Fruit fly (Drosophila melanogaster) whole organism, prepupa: ENCODE data around the gene Gad1.

ENCODE experiments used
- Blimp-1 ChIP-seq: fragments of 200-800 bp; sonication (Bioruptor generic); optimal IDR thresholded peaks from 3 replicates; lab custom pipeline; 2017; ENCODE audit warnings: missing biosample characterization, missing genetic modification characterization, mild to moderate bottlenecking, moderate library complexity, missing genetic modification reagents
- CG10669 ChIP-seq: fragments of 200-800 bp; sonication (Bioruptor generic); optimal IDR thresholded peaks from 3 replicates; lab custom pipeline; 2018; ENCODE audit warnings: missing biosample characterization, mild to moderate bottlenecking, missing genetic modification characterization, moderate library complexity
- CG11294 ChIP-seq: fragments of 200-800 bp; sonication (Bioruptor generic); IDR thresholded peaks from 2 replicates; pipeline ENCODE4 v1.3.6; 2022; ENCODE audit warnings: missing biosample characterization, missing genetic modification characterization
- CG11762 ChIP-seq: fragments of 200-800 bp; sonication (Bioruptor generic); optimal IDR thresholded peaks from 3 replicates; lab custom pipeline; 2016; ENCODE audit warnings: missing biosample characterization, missing genetic modification characterization; ENCODE audit not compliant: insufficient read depth
- CG11902 ChIP-seq: fragments of 200-800 bp; sonication (Bioruptor generic); optimal IDR thresholded peaks from 3 replicates; lab custom pipeline; 2016; ENCODE audit warnings: missing biosample characterization, missing genetic modification characterization
- CG15336 ChIP-seq: fragments of 200-800 bp; sonication (Bioruptor generic); IDR thresholded peaks from 2 replicates; pipeline ENCODE4 v1.3.6; 2022; ENCODE audit warnings: missing biosample characterization, missing genetic modification characterization
- CG1621 ChIP-seq: fragments of 200-800 bp; sonication (Bioruptor generic); optimal IDR thresholded peaks from 3 replicates; lab custom pipeline; 2018; ENCODE audit warnings: missing biosample characterization, mild to moderate bottlenecking, missing genetic modification characterization
- CG16779 ChIP-seq: fragments of 200-800 bp; sonication (Bioruptor generic); optimal IDR thresholded peaks from 3 replicates; lab custom pipeline; 2017; ENCODE audit warnings: missing biosample characterization, mild to moderate bottlenecking, missing genetic modification characterization
- CG3032 ChIP-seq: fragments of 200-800 bp; optimal IDR thresholded peaks from 2 replicates; lab custom pipeline; 2019; ENCODE audit warnings: missing biosample characterization, mild to moderate bottlenecking, missing genetic modification characterization, moderate library complexity
- CG31627 ChIP-seq: fragments of 200-800 bp; sonication (Bioruptor generic); optimal IDR thresholded peaks from 3 replicates; lab custom pipeline; 2016; ENCODE audit warnings: missing biosample characterization, missing genetic modification characterization
- CG32006 ChIP-seq: fragments of 200-800 bp; sonication (Bioruptor generic); optimal IDR thresholded peaks from 3 replicates; lab custom pipeline; 2017; ENCODE audit warnings: missing biosample characterization, mild to moderate bottlenecking, missing genetic modification characterization
- CG34406 ChIP-seq: fragments of 200-800 bp; sonication (Bioruptor generic); optimal IDR thresholded peaks from 3 replicates; lab custom pipeline; 2016; ENCODE audit warnings: missing biosample characterization, missing genetic modification characterization
- CG3919 ChIP-seq: fragments of 200-800 bp; sonication (Bioruptor generic); optimal IDR thresholded peaks from 3 replicates; lab custom pipeline; 2016; ENCODE audit warnings: missing biosample characterization, missing genetic modification characterization
- CG4318 ChIP-seq: fragments of 200-800 bp; sonication (Bioruptor generic); optimal IDR thresholded peaks from 3 replicates; lab custom pipeline; 2017; ENCODE audit warnings: missing biosample characterization, mild to moderate bottlenecking, missing genetic modification characterization
- CG6276 ChIP-seq: fragments of 200-800 bp; sonication (Bioruptor generic); optimal IDR thresholded peaks from 2 replicates; lab custom pipeline; 2017; ENCODE audit warnings: missing biosample characterization, mild to moderate bottlenecking, missing genetic modification characterization
- CG6792 ChIP-seq: fragments of 200-800 bp; sonication (Bioruptor generic); optimal IDR thresholded peaks from 3 replicates; lab custom pipeline; 2016; ENCODE audit warnings: missing biosample characterization, missing genetic modification characterization
- CG6808 ChIP-seq: fragments of 200-800 bp; sonication (Bioruptor generic); optimal IDR thresholded peaks from 3 replicates; lab custom pipeline; 2017; ENCODE audit warnings: missing biosample characterization, missing genetic modification characterization, mild to moderate bottlenecking, moderate library complexity, missing genetic modification reagents
- CG6854 ChIP-seq: fragments of 200-800 bp; sonication (Bioruptor generic); optimal IDR thresholded peaks from 2 replicates; lab custom pipeline; 2017; ENCODE audit warnings: missing biosample characterization, mild to moderate bottlenecking, missing genetic modification characterization
- CG7368 ChIP-seq: fragments of 200-800 bp; sonication (Bioruptor generic); optimal IDR thresholded peaks from 3 replicates; lab custom pipeline; 2016; ENCODE audit warnings: missing biosample characterization, missing genetic modification characterization
- CG8119 ChIP-seq: fragments of 200-800 bp; sonication (Bioruptor generic); IDR thresholded peaks from 3 replicates; pipeline ENCODE4 v1.3.6; 2022; ENCODE audit warnings: missing biosample characterization, missing genetic modification characterization
- CG8319 ChIP-seq: fragments of 200-800 bp; sonication (Bioruptor generic); optimal IDR thresholded peaks from 3 replicates; lab custom pipeline; 2016; ENCODE audit warnings: missing biosample characterization, missing genetic modification characterization
- CG8632 ChIP-seq: fragments of 200-800 bp; sonication (Bioruptor generic); optimal IDR thresholded peaks from 3 replicates; lab custom pipeline; 2016; ENCODE audit warnings: missing biosample characterization, missing genetic modification characterization
- CG9139 ChIP-seq: fragments of 200-800 bp; sonication (Bioruptor generic); optimal IDR thresholded peaks from 3 replicates; lab custom pipeline; 2017; ENCODE audit warnings: missing biosample characterization, mild to moderate bottlenecking, missing genetic modification characterization
- Eip75B ChIP-seq: fragments of 200-800 bp; sonication (Bioruptor generic); optimal IDR thresholded peaks from 3 replicates; lab custom pipeline; 2016; ENCODE audit warnings: missing biosample characterization, missing genetic modification characterization
- Eip93F ChIP-seq: fragments of 200-800 bp; sonication (Bioruptor generic); optimal IDR thresholded peaks from 2 replicates; lab custom pipeline; 2016; ENCODE audit warnings: missing biosample characterization, mild to moderate bottlenecking, missing genetic modification characterization
- Ets21C ChIP-seq: fragments of 200-800 bp; sonication (Bioruptor generic); optimal IDR thresholded peaks from 3 replicates; lab custom pipeline; 2016; ENCODE audit warnings: missing biosample characterization, missing genetic modification characterization
- Ets96B ChIP-seq: fragments of 200-800 bp; optimal IDR thresholded peaks from 2 replicates; lab custom pipeline; 2019; ENCODE audit warnings: missing biosample characterization, mild to moderate bottlenecking, missing genetic modification characterization, moderate library complexity
- Gug ChIP-seq: fragments of 200-800 bp; sonication (Bioruptor generic); IDR thresholded peaks from 2 replicates; pipeline ENCODE4 v1.3.6; 2022; ENCODE audit warnings: missing biosample characterization, missing genetic modification characterization
- Hr38 ChIP-seq: sonication (Bioruptor generic); optimal IDR thresholded peaks from 2 replicates; lab custom pipeline; 2016; ENCODE audit warnings: missing biosample characterization, missing genetic modification characterization
- Hr39 ChIP-seq: fragments of 200-800 bp; sonication (Bioruptor generic); optimal IDR thresholded peaks from 2 replicates; lab custom pipeline; 2016; ENCODE audit warnings: missing biosample characterization, missing genetic modification characterization
- Hr4 ChIP-seq: fragments of 200-800 bp; sonication (Bioruptor generic); optimal IDR thresholded peaks from 3 replicates; lab custom pipeline; 2016; ENCODE audit warnings: missing biosample characterization, missing genetic modification characterization
- Lpt ChIP-seq: fragments of 200-800 bp; sonication (Bioruptor generic); optimal IDR thresholded peaks from 3 replicates; lab custom pipeline; 2016; ENCODE audit warnings: missing biosample characterization, missing genetic modification characterization
- Met ChIP-seq: fragments of 200-800 bp; sonication (Bioruptor generic); optimal IDR thresholded peaks from 3 replicates; lab custom pipeline; 2016; ENCODE audit warnings: missing biosample characterization, missing genetic modification characterization
- OdsH ChIP-seq: fragments of 200-800 bp; sonication (Bioruptor generic); optimal IDR thresholded peaks from 3 replicates; lab custom pipeline; 2016; ENCODE audit warnings: missing biosample characterization, missing genetic modification characterization
- Smox ChIP-seq: fragments of 200-800 bp; sonication (Bioruptor generic); optimal IDR thresholded peaks from 3 replicates; lab custom pipeline; 2016; ENCODE audit warnings: missing biosample characterization, missing genetic modification characterization
- Sox14 ChIP-seq: fragments of 200-800 bp; sonication (Bioruptor generic); optimal IDR thresholded peaks from 3 replicates; lab custom pipeline; 2016; ENCODE audit warnings: missing biosample characterization, missing genetic modification characterization
- Sox15 ChIP-seq: fragments of 200-800 bp; sonication (Bioruptor generic); optimal IDR thresholded peaks from 3 replicates; lab custom pipeline; 2016; ENCODE audit warnings: missing biosample characterization, missing genetic modification characterization
- acj6 ChIP-seq: fragments of 200-800 bp; sonication (Bioruptor generic); optimal IDR thresholded peaks from 3 replicates; lab custom pipeline; 2016; ENCODE audit warnings: missing biosample characterization, missing genetic modification characterization
- cyc ChIP-seq: fragments of 200-800 bp; sonication (Bioruptor generic); optimal IDR thresholded peaks from 3 replicates; lab custom pipeline; 2016; ENCODE audit warnings: missing biosample characterization, missing genetic modification characterization
- dac ChIP-seq: fragments of 200-800 bp; sonication (Bioruptor generic); optimal IDR thresholded peaks from 2 replicates; lab custom pipeline; 2017; ENCODE audit warnings: missing biosample characterization, mild to moderate bottlenecking, missing genetic modification characterization
- dsx ChIP-seq: fragments of 200-800 bp; optimal IDR thresholded peaks from 3 replicates; lab custom pipeline; 2019; ENCODE audit warnings: missing biosample characterization, mild to moderate bottlenecking, missing genetic modification characterization, moderate library complexity; ENCODE audit not compliant: poor library complexity, severe bottlenecking
- eg ChIP-seq: fragments of 200-800 bp; sonication (Bioruptor generic); IDR thresholded peaks from 3 replicates; pipeline ENCODE4 v1.3.6; 2022; ENCODE audit warnings: missing biosample characterization, missing genetic modification characterization
- esn ChIP-seq: fragments of 200-800 bp; sonication (Bioruptor generic); optimal IDR thresholded peaks from 2 replicates; lab custom pipeline; 2016; ENCODE audit warnings: missing biosample characterization, mild to moderate bottlenecking, missing genetic modification characterization, moderate library complexity
- fd59A ChIP-seq: fragments of 200-800 bp; sonication (Bioruptor generic); optimal IDR thresholded peaks from 2 replicates; lab custom pipeline; 2017; ENCODE audit warnings: missing biosample characterization, mild to moderate bottlenecking, missing genetic modification characterization, missing genetic modification reagents
- fkh ChIP-seq: fragments of 200-800 bp; sonication (Bioruptor generic); optimal IDR thresholded peaks from 3 replicates; lab custom pipeline; 2017; ENCODE audit warnings: missing biosample characterization, mild to moderate bottlenecking, missing genetic modification characterization, moderate library complexity
- lz ChIP-seq: fragments of 200-800 bp; sonication (Bioruptor generic); optimal IDR thresholded peaks from 3 replicates; lab custom pipeline; 2016; ENCODE audit warnings: missing biosample characterization, missing genetic modification characterization
- net ChIP-seq: fragments of 200-800 bp; sonication (Bioruptor generic); optimal IDR thresholded peaks from 3 replicates; lab custom pipeline; 2016; ENCODE audit warnings: missing biosample characterization, missing genetic modification characterization
- pdm3 ChIP-seq: fragments of 200-800 bp; sonication (Bioruptor generic); optimal IDR thresholded peaks from 3 replicates; lab custom pipeline; 2016; ENCODE audit warnings: missing biosample characterization, missing genetic modification characterization
- ss ChIP-seq, 2 experiments: fragments of 200-800 bp; sonication (Bioruptor generic); optimal IDR thresholded peaks; 2 replicates in 1 of 2; 3 replicates in 1 of 2; lab custom pipeline; 2017 to 2018; ENCODE audit warnings: mild to moderate bottlenecking in 2 of 2, missing biosample characterization in 2 of 2, missing genetic modification characterization in 2 of 2, moderate library complexity in 1 of 2
- svp ChIP-seq: fragments of 200-800 bp; sonication (Bioruptor generic); peaks from one replicate; lab custom pipeline; 2016; ENCODE audit warnings: missing biosample characterization, missing genetic modification characterization
- topi ChIP-seq: fragments of 200-800 bp; sonication (Bioruptor generic); optimal IDR thresholded peaks from 3 replicates; lab custom pipeline; 2016; ENCODE audit warnings: missing biosample characterization, missing genetic modification characterization

Gad1 gene

DNA sequence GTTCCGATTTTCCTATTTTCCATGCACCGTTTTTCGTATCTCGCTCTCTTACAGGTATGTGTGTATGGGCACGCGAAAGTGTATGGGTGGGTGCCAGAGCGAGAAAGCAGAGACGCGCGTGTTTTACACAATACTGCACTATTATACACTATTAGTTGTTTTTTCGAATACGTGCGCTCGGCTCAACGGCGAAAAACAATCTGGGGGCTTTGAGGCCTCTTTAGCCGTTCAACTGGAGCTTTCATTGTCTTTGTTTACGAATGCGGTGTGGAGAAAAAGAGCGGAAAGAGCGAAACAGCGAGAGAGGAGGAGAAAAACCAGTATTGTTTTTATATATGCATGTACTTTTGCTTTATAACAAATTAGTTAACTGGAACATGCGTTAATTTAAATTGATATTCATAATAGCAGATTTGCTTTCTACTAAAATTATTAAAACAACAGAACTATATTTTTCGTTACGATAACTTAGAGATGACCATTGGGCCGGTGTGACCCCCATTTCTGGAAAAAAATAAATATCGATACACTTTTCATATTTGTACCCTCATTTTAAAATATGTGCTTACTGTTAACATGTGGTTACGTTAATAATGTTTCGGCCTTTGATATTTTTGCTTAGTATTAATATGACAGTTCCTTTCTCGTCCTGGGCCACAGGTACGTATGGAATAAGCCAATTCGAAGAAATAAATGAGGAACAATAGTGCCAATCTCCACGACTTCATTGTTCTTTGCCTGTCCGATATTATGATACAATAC, 14.1 kb upstream of the Gad1 start, which contains the start of gene CG14995:
Gene CG14995 (minus strand): TSS at position 761 of the 762 bp plus-strand sequence.
- TF ChIP-seq CG6808 (GFP tag; lab: Kevin White, UChicago) (peak; percentile 14), CG3032 (tag; lab: Kevin White, UChicago) (no peak), Blimp-1 (GFP tag; lab: Kevin White, UChicago) (no peak), CG11294 (GFP tag; lab: Robert Waterston, UW) (no peak), CG11902 (no peak), CG7368 (GFP tag; lab: Kevin White, UChicago) (no peak), CG8319 (GFP tag; lab: Kevin White, UChicago) (no peak), Eip93F (no peak), Sox15 (GFP tag; lab: Kevin White, UChicago) (no peak), CG1621 (tag; lab: Kevin White, UChicago) (no peak), Hr4 (GFP tag; lab: Kevin White, UChicago) (no peak), eg (0 out of 3 replicates have a peak, but pooled peaks have one; percentile 31), Hr38 (no peak), CG10669 (GFP tag; lab: Kevin White, UChicago) (no peak), Gug (GFP tag; lab: Robert Waterston, UW) (no peak), topi (GFP tag; lab: Kevin White, UChicago) (peak; percentile 1), OdsH (GFP tag; lab: Kevin White, UChicago) (no peak), CG4318 (GFP tag; lab: Kevin White, UChicago) (no peak), CG6854 (GFP tag; lab: Kevin White, UChicago) (peak; percentile 70), CG3919 (GFP tag; lab: Kevin White, UChicago) (peak; percentile 44), pdm3 (GFP tag; lab: Kevin White, UChicago) (no peak), lz (GFP tag; lab: Kevin White, UChicago) (no peak), Lpt (GFP tag; lab: Kevin White, UChicago) (peak; percentile 37), Eip75B (GFP tag; lab: Kevin White, UChicago) (peak; percentile 33), fd59A (GFP tag; lab: Kevin White, UChicago) (no peak), CG31627 (no peak), Met (GFP tag; lab: Kevin White, UChicago) (no peak), Hr39 (GFP tag; lab: Kevin White, UChicago) (no peak), CG34406 (GFP tag; lab: Kevin White, UChicago) (no peak), CG11762 (GFP tag; lab: Kevin White, UChicago) (no peak), ss (GFP tag; optimal IDR thresholded peaks at IDR 0.05; lab: Kevin White, UChicago) (peak; percentile 37 to 75), CG8632 (GFP tag; lab: Kevin White, UChicago) (no peak), CG9139 (GFP tag; lab: Kevin White, UChicago) (peak; percentile 32), CG6276 (GFP tag; lab: Kevin White, UChicago) (peak; percentile 22), Ets96B (tag; lab: Kevin White, UChicago) (peak; percentile 2), CG16779 (tag; lab: Kevin White, UChicago) (peak; percentile 57), esn (GFP tag; lab: Kevin White, UChicago) (peak; percentile 8), CG32006 (GFP tag; lab: Kevin White, UChicago) (no peak), CG8119 (GFP tag; lab: Robert Waterston, UW) (peak; percentile 33; the same call in 2 of the 3 replicates), cyc (no peak), CG6792 (GFP tag; lab: Kevin White, UChicago) (no peak), acj6 (no peak), CG15336 (GFP tag; lab: Robert Waterston, UW) (peak; percentile 58; the same call in 1 of the 2 replicates), svp (GFP tag; lab: Kevin White, UChicago) (peak; percentile 77), net (GFP tag; lab: Kevin White, UChicago) (no peak), Sox14 (peak; percentile 33), dac (no peak), Smox (GFP tag; lab: Kevin White, UChicago) (no peak), dsx (GFP tag; lab: Kevin White, UChicago) (peak; percentile 67), Ets21C (GFP tag; lab: Kevin White, UChicago) (no peak), fkh (GFP tag; lab: Kevin White, UChicago) (peak; percentile 20)
